Worm (Caenorhabditis elegans) whole organism, L4 larva: ENCODE data around the gene F46G11.2.

Experiments
- aly-2 ChIP-seq: sonication (generic microtip); optimal IDR thresholded peaks from 2 replicates; lab custom pipeline; 2018; ENCODE audit warnings: missing biosample characterization, missing genetic modification characterization
- ama-1 ChIP-seq: fragments of 150-350 bp; optimal IDR thresholded peaks from 2 replicates; lab custom pipeline; 2014; ENCODE audit warnings: inconsistent platforms, mixed read lengths
- ces-1 ChIP-seq: fragments of 150-350 bp; sonication (generic microtip); optimal IDR thresholded peaks from 4 replicates; lab custom pipeline; 2014; ENCODE audit warnings: missing biosample characterization, missing genetic modification reagents, missing genetic modification characterization
- lim-7 ChIP-seq: fragments of 200-800 bp; sonication (Bioruptor generic); IDR thresholded peaks from 2 replicates; pipeline ENCODE4 v1.3.6; 2022; ENCODE audit warnings: missing genetic modification characterization, missing compliant biosample characterization
- lsy-2 ChIP-seq, 2 experiments: fragments of 150-350 bp in 1 of 2; sonication (generic microtip) in 1 of 2; optimal IDR thresholded peaks; 2 replicates each; lab custom pipeline; 2014 to 2017; ENCODE audit warnings: missing biosample characterization in 2 of 2, missing genetic modification characterization in 2 of 2
- nhr-11 ChIP-seq: fragments of 150-350 bp; optimal IDR thresholded peaks from 2 replicates; lab custom pipeline; 2014; ENCODE audit warnings: missing biosample characterization, missing genetic modification characterization
- skn-1 ChIP-seq: fragments of 150-350 bp; optimal IDR thresholded peaks from 2 replicates; lab custom pipeline; 2014; ENCODE audit warnings: missing biosample characterization, missing genetic modification characterization
- zag-1 ChIP-seq: fragments of 150-350 bp; optimal IDR thresholded peaks from 2 replicates; lab custom pipeline; 2014; ENCODE audit warnings: missing biosample characterization, missing genetic modification characterization

DNA sequence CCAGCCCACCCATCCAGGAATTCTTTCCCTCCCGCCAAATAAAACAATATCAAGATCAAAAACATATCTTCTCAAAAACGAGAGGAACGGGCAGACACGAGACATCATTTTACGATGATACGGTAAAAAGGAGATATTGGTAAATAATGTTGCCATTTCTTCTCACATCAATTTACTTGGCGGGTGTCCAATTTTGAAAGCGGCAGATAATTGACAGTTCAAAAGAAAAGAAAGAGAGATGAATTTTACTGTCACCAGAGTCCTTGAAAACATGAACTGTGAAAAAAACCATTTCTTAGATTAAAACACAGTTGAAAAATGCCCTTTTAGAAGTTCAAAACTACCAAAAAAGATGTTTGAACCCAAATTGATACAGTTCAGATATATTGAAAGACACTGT, 22.7 kb downstream of the F46G11.2 start:
- TF ChIP-seq ces-1 (no peak), nhr-11 (no peak), aly-2 (no peak), lim-7 (GFP tag; lab: Robert Waterston, UW) (no peak), lsy-2 (tag; optimal IDR thresholded peaks at IDR 0.05; lab: Kevin White, UChicago) (no peak), skn-1 (tag; lab: Kevin White, UChicago) (no peak), zag-1 (tag; lab: Kevin White, UChicago) (no peak), ama-1 (lab: Kevin White, UChicago) (no peak)
